Fruit fly (Drosophila melanogaster) whole organism, embryonic: ENCODE results near the gene Agpat2.

Experiments used
- Bgb ChIP-seq: fragments of 200-800 bp; sonication (Bioruptor generic); IDR thresholded peaks from 2 replicates; pipeline ENCODE4 v1.3.6; 2022; ENCODE audit warnings: missing biosample characterization, missing genetic modification characterization; ENCODE audit not compliant: partially characterized antibody
- CG10462 ChIP-seq: fragments of 200-800 bp; sonication (Bioruptor generic); optimal IDR thresholded peaks from 2 replicates; lab custom pipeline; 2016; ENCODE audit warnings: missing biosample characterization, missing genetic modification characterization
- CG10565 ChIP-seq: fragments of 200-800 bp; sonication (Bioruptor generic); optimal IDR thresholded peaks from 3 replicates; lab custom pipeline; 2016; ENCODE audit warnings: missing biosample characterization, mild to moderate bottlenecking, missing genetic modification characterization
- CG10959 ChIP-seq: fragments of 200-800 bp; sonication (Bioruptor generic); IDR thresholded peaks from 2 replicates; pipeline ENCODE4 v1.3.6; 2022; ENCODE audit warnings: missing biosample characterization, missing genetic modification characterization
- CG11398 ChIP-seq: fragments of 200-800 bp; sonication (Bioruptor generic); optimal IDR thresholded peaks from 2 replicates; lab custom pipeline; 2016; ENCODE audit warnings: missing biosample characterization, missing genetic modification characterization
- CG11695 ChIP-seq: fragments of 200-800 bp; sonication (Bioruptor generic); IDR thresholded peaks from 3 replicates; pipeline ENCODE4 v1.3.6; 2022; ENCODE audit warnings: missing biosample characterization, missing genetic modification characterization
- CG13296 ChIP-seq: fragments of 200-800 bp; sonication (Bioruptor generic); optimal IDR thresholded peaks from 3 replicates; lab custom pipeline; 2018; ENCODE audit warnings: missing biosample characterization, mild to moderate bottlenecking, missing genetic modification characterization
- CG14014 ChIP-seq: fragments of 200-800 bp; sonication (Bioruptor generic); IDR thresholded peaks from 2 replicates; pipeline ENCODE4 v1.3.6; 2022; ENCODE audit warnings: missing biosample characterization, missing genetic modification characterization
- CG15696 ChIP-seq: fragments of 200-800 bp; sonication (Bioruptor generic); optimal IDR thresholded peaks from 2 replicates; lab custom pipeline; 2019; ENCODE audit warnings: missing biosample characterization, mild to moderate bottlenecking, missing genetic modification characterization, moderate library complexity
- CG2116 ChIP-seq: fragments of 200-800 bp; sonication (Bioruptor generic); optimal IDR thresholded peaks from 3 replicates; lab custom pipeline; 2018; ENCODE audit warnings: missing biosample characterization, mild to moderate bottlenecking, missing genetic modification characterization
- CG32767 ChIP-seq: fragments of 200-800 bp; sonication (Bioruptor generic); IDR thresholded peaks from 2 replicates; pipeline ENCODE4 v1.3.6; 2022; ENCODE audit warnings: missing biosample characterization, missing genetic modification characterization
- CG34376 ChIP-seq: fragments of 200-800 bp; sonication (Bioruptor generic); optimal IDR thresholded peaks from 2 replicates; lab custom pipeline; 2018; ENCODE audit warnings: missing biosample characterization, mild to moderate bottlenecking, missing genetic modification characterization
- CG34422 ChIP-seq: fragments of 200-800 bp; sonication (Bioruptor generic); IDR thresholded peaks from 3 replicates; pipeline ENCODE4 v1.3.6; 2022; ENCODE audit warnings: missing biosample characterization, missing genetic modification characterization
- CG3847 ChIP-seq: fragments of 200-800 bp; sonication (Bioruptor generic); IDR thresholded peaks from 2 replicates; pipeline ENCODE4 v1.3.6; 2022; ENCODE audit warnings: missing biosample characterization, missing genetic modification characterization
- CG4820 ChIP-seq: fragments of 200-800 bp; sonication (Bioruptor generic); optimal IDR thresholded peaks from 3 replicates; lab custom pipeline; 2016; ENCODE audit warnings: missing biosample characterization, missing genetic modification characterization
- CG6654 ChIP-seq: fragments of 200-800 bp; sonication (Bioruptor generic); optimal IDR thresholded peaks from 2 replicates; lab custom pipeline; 2017; ENCODE audit warnings: missing biosample characterization, mild to moderate bottlenecking, missing genetic modification characterization
- D19A ChIP-seq: fragments of 200-800 bp; optimal IDR thresholded peaks from 3 replicates; lab custom pipeline; 2019; ENCODE audit warnings: missing biosample characterization, mild to moderate bottlenecking, missing genetic modification characterization, moderate library complexity
- Dad ChIP-seq: fragments of 200-800 bp; sonication (Bioruptor generic); optimal IDR thresholded peaks from 3 replicates; lab custom pipeline; 2016; ENCODE audit warnings: missing biosample characterization, missing genetic modification characterization
- ERR ChIP-seq: fragments of 200-800 bp; sonication (Bioruptor generic); optimal IDR thresholded peaks from 2 replicates; lab custom pipeline; 2016; ENCODE audit warnings: missing biosample characterization, missing genetic modification characterization
- H15 ChIP-seq: fragments of 200-800 bp; sonication (Bioruptor generic); IDR thresholded peaks from 3 replicates; pipeline ENCODE4 v1.3.6; 2022; ENCODE audit warnings: missing biosample characterization, missing genetic modification characterization
- HLH4C ChIP-seq: fragments of 200-800 bp; sonication (Bioruptor generic); IDR thresholded peaks from 3 replicates; pipeline ENCODE4 v1.3.6; 2022; ENCODE audit warnings: missing biosample characterization, missing genetic modification characterization; ENCODE audit not compliant: partially characterized antibody
- Jarid2 ChIP-seq: fragments of 200-800 bp; sonication (Bioruptor generic); optimal IDR thresholded peaks from 3 replicates; lab custom pipeline; 2017; ENCODE audit warnings: mild to moderate bottlenecking, missing biosample characterization, missing genetic modification reagents, missing genetic modification characterization
- Med ChIP-seq: fragments of 200-800 bp; sonication (Bioruptor generic); peaks from one replicate; lab custom pipeline; 2016; ENCODE audit warnings: missing biosample characterization, missing genetic modification characterization, mild to moderate bottlenecking, inconsistent platforms, moderate library complexity
- Nf-YC ChIP-seq: fragments of 200-800 bp; optimal IDR thresholded peaks from 3 replicates; lab custom pipeline; 2019; ENCODE audit warnings: missing biosample characterization, mild to moderate bottlenecking, missing genetic modification characterization, moderate library complexity
- Sox102F ChIP-seq: fragments of 200-800 bp; sonication (Bioruptor generic); optimal IDR thresholded peaks from 2 replicates; lab custom pipeline; 2018; ENCODE audit warnings: missing biosample characterization, mild to moderate bottlenecking, missing genetic modification characterization, moderate library complexity
- bsh ChIP-seq, 2 experiments: fragments of 200-800 bp; sonication (Bioruptor generic); optimal IDR thresholded peaks; 2 replicates each; lab custom pipeline; 2017 to 2018; ENCODE audit warnings: mild to moderate bottlenecking in 2 of 2, missing biosample characterization in 2 of 2, missing genetic modification characterization in 2 of 2, moderate library complexity in 1 of 2
- cas ChIP-seq: fragments of 200-800 bp; sonication (Bioruptor generic); IDR thresholded peaks from 2 replicates; pipeline ENCODE4 v1.3.6; 2022; ENCODE audit warnings: missing biosample characterization, missing genetic modification characterization
- da ChIP-seq: fragments of 200-800 bp; sonication (Bioruptor generic); optimal IDR thresholded peaks from 2 replicates; lab custom pipeline; 2016; ENCODE audit warnings: missing biosample characterization, missing genetic modification characterization
- en ChIP-seq: fragments of 200-800 bp; sonication (Bioruptor generic); optimal IDR thresholded peaks from 2 replicates; lab custom pipeline; 2016; ENCODE audit warnings: missing biosample characterization, missing genetic modification characterization
- fd3F ChIP-seq: fragments of 200-800 bp; sonication (Bioruptor generic); optimal IDR thresholded peaks from 2 replicates; lab custom pipeline; 2018; ENCODE audit warnings: missing biosample characterization, mild to moderate bottlenecking, missing genetic modification characterization, moderate library complexity
- gce ChIP-seq: fragments of 200-800 bp; sonication (Bioruptor generic); IDR thresholded peaks from 3 replicates; pipeline ENCODE4 v1.3.6; 2022; ENCODE audit warnings: missing biosample characterization, missing genetic modification characterization
- gem ChIP-seq: fragments of 200-800 bp; sonication (Bioruptor generic); optimal IDR thresholded peaks from 2 replicates; lab custom pipeline; 2019; ENCODE audit warnings: missing biosample characterization, mild to moderate bottlenecking, missing genetic modification characterization, moderate library complexity
- hb ChIP-seq: fragments of 200-800 bp; sonication (Bioruptor generic); IDR thresholded peaks from 3 replicates; pipeline ENCODE4 v1.3.6; 2022; ENCODE audit warnings: missing biosample characterization, missing genetic modification characterization; ENCODE audit not compliant: partially characterized antibody
- hkb ChIP-seq, 2 experiments: fragments of 200-800 bp in 1 of 2; fragments of >200 bp in 1 of 2; sonication (Bioruptor generic) in 1 of 2; IDR thresholded peaks in 1 of 2; optimal IDR thresholded peaks in 1 of 2; 2 replicates each; pipeline versions ENCODE4 v1.3.6 to Lab custom; 2017 to 2022; ENCODE audit warnings: missing biosample characterization in 1 of 2, missing genetic modification characterization in 1 of 2
- jing ChIP-seq: fragments of 200-800 bp; sonication (Bioruptor generic); optimal IDR thresholded peaks from 2 replicates; lab custom pipeline; 2018; ENCODE audit warnings: missing biosample characterization, mild to moderate bottlenecking, missing genetic modification characterization
- pfk ChIP-seq: fragments of 200-800 bp; sonication (Bioruptor generic); optimal IDR thresholded peaks from 2 replicates; lab custom pipeline; 2018; ENCODE audit warnings: missing biosample characterization, mild to moderate bottlenecking, missing genetic modification characterization, moderate library complexity
- pnt ChIP-seq: fragments of 200-800 bp; sonication (Bioruptor generic); optimal IDR thresholded peaks from 3 replicates; lab custom pipeline; 2016; ENCODE audit warnings: missing biosample characterization, missing genetic modification characterization
- ro ChIP-seq: fragments of 200-800 bp; sonication (Bioruptor generic); IDR thresholded peaks from 2 replicates; pipeline ENCODE4 v1.3.6; 2022; ENCODE audit warnings: missing biosample characterization, missing genetic modification characterization
- run ChIP-seq: fragments of 200-800 bp; sonication (Bioruptor generic); optimal IDR thresholded peaks from 3 replicates; lab custom pipeline; 2018; ENCODE audit warnings: missing biosample characterization, mild to moderate bottlenecking, missing genetic modification characterization
- sc ChIP-seq, 3 experiments: fragments of >200 bp in 2 of 3; fragments of 200-800 bp in 1 of 3; sonication (Bioruptor generic) in 1 of 3; optimal IDR thresholded peaks; 2 replicates in 2 of 3; 3 replicates in 1 of 3; lab custom pipeline; 2017; ENCODE audit warnings: mild to moderate bottlenecking in 1 of 3, missing biosample characterization in 1 of 3, missing genetic modification characterization in 1 of 3, missing genetic modification reagents in 1 of 3
- sens ChIP-seq: fragments of 200-800 bp; sonication (Bioruptor generic); peaks from one replicate; lab custom pipeline; 2016; ENCODE audit warnings: missing biosample characterization, missing genetic modification characterization
- sqz ChIP-seq: fragments of 200-800 bp; sonication (Bioruptor generic); optimal IDR thresholded peaks from 3 replicates; lab custom pipeline; 2018; ENCODE audit warnings: missing biosample characterization, mild to moderate bottlenecking, missing genetic modification characterization
- tio ChIP-seq: fragments of 200-800 bp; sonication (Bioruptor generic); optimal IDR thresholded peaks from 2 replicates; lab custom pipeline; 2017; ENCODE audit warnings: missing biosample characterization, missing genetic modification characterization, inconsistent platforms
- tll ChIP-seq, 2 experiments: fragments of 200-800 bp in 1 of 2; fragments of >200 bp in 1 of 2; sonication (Bioruptor generic) in 1 of 2; optimal IDR thresholded peaks; 2 replicates each; lab custom pipeline; 2017 to 2019; ENCODE audit warnings: missing biosample characterization in 2 of 2, missing genetic modification characterization in 2 of 2, mild to moderate bottlenecking in 1 of 2, moderate library complexity in 1 of 2
- toy ChIP-seq: fragments of 200-800 bp; sonication (Bioruptor generic); IDR thresholded peaks from 2 replicates; pipeline ENCODE4 v1.3.6; 2022; ENCODE audit warnings: missing biosample characterization, missing genetic modification characterization
- unc-4 ChIP-seq: fragments of 200-800 bp; sonication (Bioruptor generic); IDR thresholded peaks from 2 replicates; pipeline ENCODE4 v1.3.6; 2022; ENCODE audit warnings: missing biosample characterization, missing genetic modification characterization; ENCODE audit not compliant: partially characterized antibody

The Agpat2 gene

DNA sequence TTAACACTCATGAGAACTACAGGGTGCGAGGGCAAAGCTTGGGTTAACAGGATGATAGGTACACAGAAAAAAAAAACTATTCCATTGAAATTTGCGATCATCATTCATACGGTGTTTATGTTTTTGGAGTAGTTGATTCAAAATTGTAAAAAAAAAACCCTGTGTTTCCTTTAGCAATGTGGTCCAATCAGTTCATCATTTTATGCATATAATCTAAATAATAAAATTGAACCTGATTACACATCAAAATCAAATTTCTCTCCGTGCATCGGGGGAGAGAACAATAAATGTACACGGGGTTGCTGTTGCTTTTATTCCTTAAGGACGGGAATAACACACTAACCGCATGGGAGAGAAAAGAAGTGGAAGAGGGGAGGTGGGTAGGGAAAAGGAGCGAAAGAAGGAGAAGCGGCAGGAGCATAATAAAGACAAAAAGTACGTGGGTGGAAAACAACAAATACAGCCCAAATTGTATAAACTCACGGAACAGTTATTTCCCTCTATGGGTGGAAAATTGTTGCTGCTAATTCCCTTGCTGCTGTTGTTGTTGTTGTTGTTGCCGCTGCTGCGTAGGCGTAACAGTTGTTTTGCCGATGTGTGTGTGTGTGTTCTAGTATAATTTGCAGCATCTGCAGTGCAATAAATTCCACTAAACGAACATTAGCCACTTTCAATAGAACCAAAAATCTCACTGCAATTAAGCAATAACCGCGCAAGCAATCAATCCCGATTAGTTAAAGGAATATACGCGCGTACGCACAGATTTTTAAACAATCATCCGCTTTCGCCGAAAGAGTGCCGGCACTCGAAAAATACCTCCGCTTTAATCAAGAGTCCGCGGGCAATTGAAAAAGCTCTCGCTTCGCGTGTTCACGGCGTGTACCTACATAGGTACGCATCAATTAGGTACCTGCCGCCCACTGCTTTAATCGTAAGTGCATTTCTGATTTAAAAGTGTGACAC, at the start of gene Agpat2 (continued):
- peak; percentile 83 for TF ChIP-seq pnt
- TF ChIP-seq Sox102F (GFP tag; lab: Kevin White, UChicago) = peak; percentile 86
- TF ChIP-seq D19A = peak; percentile 72
- peak; percentile 84 for TF ChIP-seq CG4820
- TF ChIP-seq gce (GFP tag; lab: Robert Waterston, UW) = peak; percentile 74; the same call in 2 of the 3 replicates
- TF ChIP-seq CG34376 (GFP tag; lab: Kevin White, UChicago) = peak; percentile 62
- TF ChIP-seq bsh (GFP tag; optimal IDR thresholded peaks at IDR 0.05; lab: Kevin White, UChicago) = peak in 1 of 2 experiments; percentile 92
- peak; percentile 63; the same call in 1 of the 2 replicates for TF ChIP-seq CG32767 (GFP tag; lab: Robert Waterston, UW)
- TF ChIP-seq H15 (GFP tag; lab: Robert Waterston, UW) = peak; percentile 71; the same call in 1 of the 3 replicates
- peak; percentile 92 for TF ChIP-seq gem (tag; lab: Kevin White, UChicago)
- peak; percentile 64 for TF ChIP-seq sqz
- TF ChIP-seq Nf-YC (tag; lab: Kevin White, UChicago) = peak; percentile 52
- peak; percentile 75 for TF ChIP-seq fd3F (GFP tag; lab: Kevin White, UChicago)
- TF ChIP-seq Jarid2 (GFP tag; lab: Kevin White, UChicago) = peak; percentile 74
- peak; percentile 67 for TF ChIP-seq jing
- peak; percentile 30 for TF ChIP-seq da
- peak; percentile 42 for TF ChIP-seq CG10565
- peak; percentile 61 for TF ChIP-seq CG15696
- TF ChIP-seq HLH4C (GFP tag; lab: Robert Waterston, UW) = no peak
- TF ChIP-seq en = peak; percentile 67
- TF ChIP-seq tll (GFP tag; optimal IDR thresholded peaks at IDR 0.05; lab: Kevin White, UChicago) = no peak
- TF ChIP-seq sc (optimal IDR thresholded peaks at IDR 0.05; lab: Kevin White, UChicago) = no peak
- TF ChIP-seq sc (GFP tag; optimal IDR thresholded peaks at IDR 0.05; lab: Kevin White, UChicago) = peak; percentile 80
- TF ChIP-seq cas (GFP tag; lab: Robert Waterston, UW) = peak; percentile 74
- TF ChIP-seq tio (GFP tag; lab: Kevin White, UChicago) = peak; percentile 83
- peak; percentile 65 for TF ChIP-seq CG3847 (GFP tag; lab: Robert Waterston, UW)
- TF ChIP-seq CG2116 (GFP tag; lab: Kevin White, UChicago) = peak; percentile 29
- TF ChIP-seq ERR = peak; percentile 74
- TF ChIP-seq CG10462 = peak; percentile 59
- no peak for TF ChIP-seq Bgb (GFP tag; lab: Robert Waterston, UW)
- TF ChIP-seq pfk (GFP tag; lab: Kevin White, UChicago) = no peak
- TF ChIP-seq CG6654 (GFP tag; lab: Kevin White, UChicago) = peak; percentile 65
- peak; percentile 55 for TF ChIP-seq CG10959
- TF ChIP-seq hb = no peak
- TF ChIP-seq Dad (GFP tag; lab: Kevin White, UChicago) = peak; percentile 75
- peak; percentile 77 for TF ChIP-seq CG14014
- TF ChIP-seq CG13296 (GFP tag; lab: Kevin White, UChicago) = peak; percentile 68
- peak; percentile 78; the same call in 2 of the 3 replicates for TF ChIP-seq CG11695 (GFP tag; lab: Robert Waterston, UW)
- TF ChIP-seq CG11398 = peak; percentile 49
- no peak for TF ChIP-seq hkb (optimal IDR thresholded peaks at IDR 0.05; lab: Kevin White, UChicago)
- TF ChIP-seq hkb (GFP tag; IDR thresholded peaks at IDR 0.05; lab: Robert Waterston, UW) = peak; percentile 81
- no peak for TF ChIP-seq unc-4 (GFP tag; lab: Robert Waterston, UW)
- peak; percentile 79 for TF ChIP-seq run (tag; lab: Kevin White, UChicago)
- TF ChIP-seq Med (GFP tag; lab: Kevin White, UChicago) = peak; percentile 94
- no peak for TF ChIP-seq toy (GFP tag; lab: Robert Waterston, UW)
- TF ChIP-seq ro (GFP tag; lab: Robert Waterston, UW) = 0 out of 2 replicates have a peak, but pooled peaks have one; percentile 20
- peak; percentile 66; the same call in 2 of the 3 replicates for TF ChIP-seq CG34422 (GFP tag; lab: Robert Waterston, UW)
- TF ChIP-seq sens = peak; percentile 97
